Worm (Caenorhabditis elegans) whole organism, young adult: ENCODE measurements around the gene F08F8.9.

Experiments used
- B0336.3 ChIP-seq: fragments of 200-800 bp; sonication (Bioruptor generic); IDR thresholded peaks from 2 replicates; pipeline ENCODE4 v1.3.6; 2022; ENCODE audit warnings: missing genetic modification characterization, missing compliant biosample characterization
- C06A6.2 ChIP-seq: fragments of 200-800 bp; sonication (Bioruptor generic); conservative IDR thresholded peaks from 2 replicates; pipeline ENCODE4 v1.3.6; 2022; ENCODE audit warnings: missing genetic modification characterization, missing compliant biosample characterization
- F10E7.11 ChIP-seq: sonication (generic microtip); optimal IDR thresholded peaks from 2 replicates; lab custom pipeline; 2017; ENCODE audit warnings: mild to moderate bottlenecking, missing genetic modification characterization, moderate library complexity, missing compliant biosample characterization
- F22D6.2 ChIP-seq: sonication (generic microtip); optimal IDR thresholded peaks from 2 replicates; lab custom pipeline; 2016; ENCODE audit warnings: mild to moderate bottlenecking, missing genetic modification characterization, missing compliant biosample characterization
- F23B12.7 ChIP-seq: sonication (generic microtip); optimal IDR thresholded peaks from 2 replicates; lab custom pipeline; 2017; ENCODE audit warnings: missing genetic modification characterization, mild to moderate bottlenecking, missing compliant biosample characterization, antibody characterized with exemption, moderate library complexity; ENCODE audit not compliant: insufficient read depth
- F33H1.4 ChIP-seq: fragments of 200-800 bp; sonication (Bioruptor generic); IDR thresholded peaks from 2 replicates; pipeline ENCODE4 v1.3.6; 2022; ENCODE audit warnings: missing genetic modification reagents, missing genetic modification characterization, missing compliant biosample characterization
- F39B2.1 ChIP-seq: fragments of 200-800 bp; sonication (Bioruptor generic); IDR thresholded peaks from 2 replicates; pipeline ENCODE4 v1.3.6; 2022; ENCODE audit warnings: missing genetic modification reagents, missing genetic modification characterization, missing compliant biosample characterization
- F49E8.2 ChIP-seq: sonication (generic microtip); optimal IDR thresholded peaks from 3 replicates; lab custom pipeline; 2017; ENCODE audit warnings: missing genetic modification characterization, mild to moderate bottlenecking, missing compliant biosample characterization, antibody characterized with exemption, moderate library complexity; ENCODE audit not compliant: insufficient read depth
- F52B5.7 ChIP-seq: sonication (generic microtip); optimal IDR thresholded peaks from 2 replicates; lab custom pipeline; 2016; ENCODE audit warnings: mild to moderate bottlenecking, missing genetic modification characterization, missing compliant biosample characterization
- F57A8.1 ChIP-seq: fragments of 200-800 bp; sonication (Bioruptor generic); optimal IDR thresholded peaks from 2 replicates; lab custom pipeline; 2018; ENCODE audit warnings: mild to moderate bottlenecking, missing genetic modification characterization, moderate library complexity, missing compliant biosample characterization
- K12H6.12 ChIP-seq: fragments of 200-800 bp; sonication (Bioruptor generic); optimal IDR thresholded peaks from 2 replicates; lab custom pipeline; 2018; ENCODE audit warnings: mild to moderate bottlenecking, missing genetic modification characterization, missing compliant biosample characterization
- T07F8.4 ChIP-seq: sonication (generic microtip); optimal IDR thresholded peaks from 2 replicates; lab custom pipeline; 2016; ENCODE audit warnings: mild to moderate bottlenecking, missing genetic modification characterization, moderate library complexity, missing compliant biosample characterization
- Y53F4B.3 ChIP-seq: fragments of 200-800 bp; sonication (Bioruptor generic); IDR thresholded peaks from 2 replicates; pipeline ENCODE4 v1.3.6; 2022; ENCODE audit warnings: missing genetic modification reagents, missing genetic modification characterization, missing compliant biosample characterization
- Y95B8A.8 ChIP-seq: fragments of 200-800 bp; sonication (Bioruptor generic); IDR thresholded peaks from 2 replicates; pipeline ENCODE4 v1.3.6; 2022; ENCODE audit warnings: missing genetic modification reagents, missing genetic modification characterization, missing compliant biosample characterization
- ZK185.1 ChIP-seq: sonication (generic microtip); optimal IDR thresholded peaks from 2 replicates; lab custom pipeline; 2016; ENCODE audit warnings: mild to moderate bottlenecking, missing genetic modification characterization, missing compliant biosample characterization; ENCODE audit not compliant: poor library complexity, severe bottlenecking
- ama-1 ChIP-seq, 3 experiments: fragments of 150-350 bp in 1 of 3; sonication (generic microtip) in 2 of 3; optimal IDR thresholded peaks; 2 replicates each; lab custom pipeline; 2014 to 2018; ENCODE audit warnings: missing biosample characterization in 2 of 3, missing genetic modification characterization in 2 of 3, missing genetic modification reagents in 2 of 3
- atf-7 ChIP-seq: sonication (generic microtip); optimal IDR thresholded peaks from 2 replicates; lab custom pipeline; 2017; ENCODE audit warnings: mild to moderate bottlenecking, missing genetic modification characterization, missing compliant biosample characterization
- attf-3 ChIP-seq: fragments of 200-800 bp; sonication (Bioruptor generic); conservative IDR thresholded peaks from 2 replicates; pipeline ENCODE4 v1.3.6; 2022; ENCODE audit warnings: missing genetic modification reagents, missing genetic modification characterization, missing compliant biosample characterization
- bed-1 ChIP-seq: fragments of 200-800 bp; sonication (Bioruptor generic); IDR thresholded peaks from 2 replicates; pipeline ENCODE4 v1.3.6; 2022; ENCODE audit warnings: missing genetic modification reagents, missing genetic modification characterization, missing compliant biosample characterization
- bed-2 ChIP-seq: fragments of 200-800 bp; sonication (Bioruptor generic); IDR thresholded peaks from 2 replicates; pipeline ENCODE4 v1.3.6; 2022; ENCODE audit warnings: missing genetic modification reagents, missing genetic modification characterization, missing compliant biosample characterization
- ccch-3 ChIP-seq: fragments of 200-800 bp; sonication (Bioruptor generic); optimal IDR thresholded peaks from 2 replicates; lab custom pipeline; 2018; ENCODE audit warnings: mild to moderate bottlenecking, missing genetic modification characterization, missing compliant biosample characterization
- ceh-40 ChIP-seq: fragments of 200-800 bp; sonication (Bioruptor generic); IDR thresholded peaks from 2 replicates; pipeline ENCODE4 v1.3.6; 2022; ENCODE audit warnings: missing genetic modification characterization, missing compliant biosample characterization
- die-1 ChIP-seq: sonication (generic microtip); optimal IDR thresholded peaks from 2 replicates; lab custom pipeline; 2016; ENCODE audit warnings: missing genotype, mild to moderate bottlenecking, missing genetic modification characterization, missing compliant biosample characterization
- dox-1 ChIP-seq: fragments of 200-800 bp; sonication (Bioruptor generic); IDR thresholded peaks from 2 replicates; pipeline ENCODE4 v1.3.6; 2022; ENCODE audit warnings: missing genetic modification reagents, missing genetic modification characterization, missing compliant biosample characterization
- efl-1 ChIP-seq: fragments of 150-350 bp; optimal IDR thresholded peaks from 2 replicates; lab custom pipeline; 2014; ENCODE audit warnings: missing biosample characterization, missing genetic modification reagents, missing genetic modification characterization
- egl-44 ChIP-seq: fragments of 200-800 bp; sonication (Bioruptor generic); IDR thresholded peaks from 2 replicates; pipeline ENCODE4 v1.3.6; 2022; ENCODE audit warnings: missing genetic modification reagents, missing genetic modification characterization, missing compliant biosample characterization
- egrh-3 ChIP-seq: fragments of 200-800 bp; sonication (Bioruptor generic); IDR thresholded peaks from 2 replicates; pipeline ENCODE4 v1.3.6; 2022; ENCODE audit warnings: missing genetic modification reagents, missing genetic modification characterization, missing compliant biosample characterization
- gei-17 ChIP-seq: fragments of 200-800 bp; sonication (Bioruptor generic); optimal IDR thresholded peaks from 2 replicates; lab custom pipeline; 2018; ENCODE audit warnings: mild to moderate bottlenecking, missing genetic modification characterization, missing compliant biosample characterization
- him-1 ChIP-seq: sonication (generic microtip); optimal IDR thresholded peaks from 2 replicates; lab custom pipeline; 2016; ENCODE audit warnings: missing genotype, missing genetic modification reagents, missing genetic modification characterization, missing compliant biosample characterization
- hmg-1.2 ChIP-seq: fragments of 200-800 bp; sonication (Bioruptor generic); IDR thresholded peaks from 2 replicates; pipeline ENCODE4 v1.3.6; 2022; ENCODE audit warnings: missing genetic modification reagents, missing genetic modification characterization, missing compliant biosample characterization
- hsf-1 ChIP-seq: fragments of 200-800 bp; sonication (Bioruptor generic); IDR thresholded peaks from 2 replicates; pipeline ENCODE4 v1.3.6; 2022; ENCODE audit warnings: missing genetic modification reagents, missing genetic modification characterization, missing compliant biosample characterization
- lag-1 ChIP-seq: fragments of 200-800 bp; sonication (Bioruptor generic); IDR thresholded peaks from 2 replicates; pipeline ENCODE4 v1.3.6; 2022; ENCODE audit warnings: missing genetic modification reagents, missing genetic modification characterization, missing compliant biosample characterization
- lin-26 ChIP-seq: fragments of 200-800 bp; sonication (Bioruptor generic); IDR thresholded peaks from 2 replicates; pipeline ENCODE4 v1.3.6; 2022; ENCODE audit warnings: missing genetic modification reagents, missing genetic modification characterization, missing compliant biosample characterization
- lsy-27 ChIP-seq: sonication (generic microtip); optimal IDR thresholded peaks from 2 replicates; lab custom pipeline; 2017; ENCODE audit warnings: missing genetic modification characterization, mild to moderate bottlenecking, missing compliant biosample characterization, antibody characterized with exemption, missing genotype, borderline replicate concordance; ENCODE audit not compliant: insufficient read depth
- madf-10 ChIP-seq: sonication (generic microtip); optimal IDR thresholded peaks from 2 replicates; lab custom pipeline; 2016; ENCODE audit warnings: mild to moderate bottlenecking, missing genetic modification characterization, missing compliant biosample characterization
- madf-3 ChIP-seq: fragments of 200-800 bp; sonication (Bioruptor generic); IDR thresholded peaks from 2 replicates; pipeline ENCODE4 v1.3.6; 2022; ENCODE audit warnings: missing genetic modification reagents, missing genetic modification characterization, missing compliant biosample characterization
- madf-6 ChIP-seq: fragments of 200-800 bp; sonication (Bioruptor generic); IDR thresholded peaks from 2 replicates; pipeline ENCODE4 v1.3.6; 2022; ENCODE audit warnings: missing genetic modification reagents, missing genetic modification characterization, missing compliant biosample characterization
- nfya-1 ChIP-seq: sonication (generic microtip); optimal IDR thresholded peaks from 2 replicates; lab custom pipeline; 2017; ENCODE audit warnings: antibody characterized with exemption, missing compliant biosample characterization, missing genetic modification characterization, borderline replicate concordance; ENCODE audit not compliant: insufficient read depth
- nhr-80 ChIP-seq: sonication (generic microtip); optimal IDR thresholded peaks from 2 replicates; lab custom pipeline; 2016; ENCODE audit warnings: missing genetic modification characterization, missing compliant biosample characterization
- pbrm-1 ChIP-seq: fragments of 200-800 bp; sonication (Bioruptor generic); IDR thresholded peaks from 2 replicates; pipeline ENCODE4 v1.3.6; 2022; ENCODE audit warnings: missing genetic modification reagents, missing genetic modification characterization, missing compliant biosample characterization
- rcor-1 ChIP-seq: fragments of 200-800 bp; sonication (Bioruptor generic); IDR thresholded peaks from 2 replicates; pipeline ENCODE4 v1.3.6; 2022; ENCODE audit warnings: missing genetic modification reagents, missing genetic modification characterization, missing compliant biosample characterization
- rec-8 ChIP-seq, 2 experiments: sonication (generic microtip); optimal IDR thresholded peaks; 2 replicates each; lab custom pipeline; 2016; ENCODE audit warnings: mild to moderate bottlenecking in 2 of 2, missing genetic modification characterization in 2 of 2, missing genetic modification reagents in 2 of 2, missing genotype in 2 of 2, missing biosample characterization in 1 of 2, missing compliant biosample characterization in 1 of 2, moderate library complexity in 1 of 2
- sdz-38 ChIP-seq: sonication (generic microtip); optimal IDR thresholded peaks from 2 replicates; lab custom pipeline; 2016; ENCODE audit warnings: missing genotype, missing genetic modification characterization, missing compliant biosample characterization
- sea-2 ChIP-seq: fragments of 200-800 bp; sonication (Bioruptor generic); IDR thresholded peaks from 2 replicates; pipeline ENCODE4 v1.3.6; 2022; ENCODE audit warnings: missing genetic modification characterization, missing compliant biosample characterization
- snpc-4 ChIP-seq, 5 experiments: fragments of 150-350 bp in 1 of 5; sonication (generic microtip) in 4 of 5; optimal IDR thresholded peaks; 2 replicates each; lab custom pipeline; 2014 to 2018; ENCODE audit warnings: missing genetic modification characterization in 5 of 5, missing biosample characterization in 3 of 5, antibody characterized with exemption in 2 of 5, mild to moderate bottlenecking in 2 of 5, missing compliant biosample characterization in 2 of 5, missing genotype in 2 of 5, moderate library complexity in 2 of 5, missing genetic modification reagents in 1 of 5
- tlf-1 ChIP-seq: fragments of 200-800 bp; sonication (Bioruptor generic); optimal IDR thresholded peaks from 2 replicates; lab custom pipeline; 2018; ENCODE audit warnings: mild to moderate bottlenecking, missing genetic modification characterization, missing compliant biosample characterization

F08F8.9 gene

ce11 chrIII:7376143-7376802 lies 22.5 kb upstream of the F08F8.9 start (continued):
- no peak for TF ChIP-seq ccch-3 (GFP tag; lab: Kevin White, UChicago)
- TF ChIP-seq F57A8.1 (GFP tag; lab: Kevin White, UChicago), result no peak
- TF ChIP-seq bed-2 (GFP tag; lab: Robert Waterston, UW), result no peak
- TF ChIP-seq madf-10 (tag; lab: Kevin White, UChicago), result peak; percentile 69
- TF ChIP-seq sdz-38 (tag; lab: Kevin White, UChicago), result no peak
- TF ChIP-seq bed-1, result no peak
- peak; percentile 59; the same call in 1 of the 2 replicates for TF ChIP-seq hsf-1 (GFP tag; lab: Robert Waterston, UW)
- TF ChIP-seq F33H1.4 (GFP tag; lab: Robert Waterston, UW), result 0 out of 2 replicates have a peak, but pooled peaks have one; percentile 14
- no peak for TF ChIP-seq attf-3 (GFP tag; lab: Robert Waterston, UW)
- TF ChIP-seq die-1, result peak; percentile 33
- TF ChIP-seq gei-17 (GFP tag; lab: Kevin White, UChicago), result peak; percentile 49
- peak; percentile 22; the same call in 1 of the 2 replicates for TF ChIP-seq pbrm-1 (GFP tag; lab: Robert Waterston, UW)
- TF ChIP-seq nfya-1 (tag; lab: Kevin White, UChicago), result no peak
- peak; percentile 73 for TF ChIP-seq nhr-80 (tag; lab: Kevin White, UChicago)
- TF ChIP-seq lag-1, result no peak
- peak; percentile 56 for TF ChIP-seq dox-1
- TF ChIP-seq C06A6.2, result peak; percentile 62; the same call in 1 of the 2 replicates
- no peak for TF ChIP-seq ama-1 (optimal IDR thresholded peaks at IDR 0.05; lab: Kevin White, UChicago)
- no peak for TF ChIP-seq ama-1 (GFP tag; optimal IDR thresholded peaks at IDR 0.05; lab: Kevin White, UChicago)
- no peak for TF ChIP-seq K12H6.12 (tag; lab: Kevin White, UChicago)
- no peak for TF ChIP-seq egl-44 (GFP tag; lab: Robert Waterston, UW)
- no peak for TF ChIP-seq snpc-4 (GFP tag; optimal IDR thresholded peaks at IDR 0.05; lab: Kevin White, UChicago)
- TF ChIP-seq snpc-4 (tag; optimal IDR thresholded peaks at IDR 0.05; lab: Kevin White, UChicago), result peak in 3 of 4 experiments; percentile 3 to 48 (median 21)
- peak; percentile 50 for TF ChIP-seq ZK185.1 (tag; lab: Kevin White, UChicago)
- no peak for TF ChIP-seq F52B5.7
- TF ChIP-seq efl-1 (GFP tag; lab: Kevin White, UChicago), result no peak
- no peak for TF ChIP-seq sea-2 (GFP tag; lab: Robert Waterston, UW)
- no peak for TF ChIP-seq F39B2.1 (GFP tag; lab: Robert Waterston, UW)
- no peak for TF ChIP-seq rec-8 (tag; optimal IDR thresholded peaks at IDR 0.05; lab: Kevin White, UChicago)
- peak; percentile 21 for TF ChIP-seq F23B12.7 (tag; lab: Kevin White, UChicago)
- TF ChIP-seq hmg-1.2, result peak; percentile 24; the same call in 1 of the 2 replicates
- TF ChIP-seq rcor-1 (GFP tag; lab: Robert Waterston, UW), result no peak
- TF ChIP-seq lin-26 (GFP tag; lab: Robert Waterston, UW), result 0 out of 2 replicates have a peak, but pooled peaks have one; percentile 52
- TF ChIP-seq lsy-27 (tag; lab: Kevin White, UChicago), result no peak
- TF ChIP-seq F10E7.11 (tag; lab: Kevin White, UChicago), result no peak
- TF ChIP-seq him-1 (tag; lab: Kevin White, UChicago), result no peak
- peak; percentile 97 for TF ChIP-seq atf-7 (tag; lab: Kevin White, UChicago)
- peak; percentile 60 for TF ChIP-seq tlf-1
- no peak for TF ChIP-seq T07F8.4 (tag; lab: Kevin White, UChicago)
- TF ChIP-seq madf-6 (GFP tag; lab: Robert Waterston, UW), result no peak
- no peak for TF ChIP-seq Y95B8A.8 (GFP tag; lab: Robert Waterston, UW)
- TF ChIP-seq Y53F4B.3 (GFP tag; lab: Robert Waterston, UW), result no peak
- no peak for TF ChIP-seq F49E8.2 (tag; lab: Kevin White, UChicago)
- peak; percentile 3 for TF ChIP-seq F22D6.2 (tag; lab: Kevin White, UChicago)
- no peak for TF ChIP-seq ceh-40 (GFP tag; lab: Robert Waterston, UW)
- TF ChIP-seq madf-3 (GFP tag; lab: Robert Waterston, UW), result no peak
- TF ChIP-seq B0336.3 (GFP tag; lab: Robert Waterston, UW), result peak; percentile 64; the same call in 1 of the 2 replicates
- no peak for TF ChIP-seq egrh-3
